Fruit fly (Drosophila melanogaster) whole organism, embryonic: ENCODE data around the gene CG11951.

Source experiments
- Blimp-1 ChIP-seq: fragments of 200-800 bp; sonication (Bioruptor generic); optimal IDR thresholded peaks from 3 replicates; lab custom pipeline; 2018; ENCODE audit warnings: missing biosample characterization, missing genetic modification characterization, mild to moderate bottlenecking, moderate library complexity, missing genetic modification reagents
- BtbVII ChIP-seq: fragments of 200-800 bp; sonication (Bioruptor generic); optimal IDR thresholded peaks from 3 replicates; lab custom pipeline; 2017; ENCODE audit warnings: missing biosample characterization, mild to moderate bottlenecking, missing genetic modification characterization
- CG10979 ChIP-seq: fragments of 200-800 bp; sonication (Bioruptor generic); optimal IDR thresholded peaks from 2 replicates; lab custom pipeline; 2018; ENCODE audit warnings: missing biosample characterization, mild to moderate bottlenecking, missing genetic modification characterization, moderate library complexity
- CG13287 ChIP-seq: fragments of 200-800 bp; sonication (Bioruptor generic); IDR thresholded peaks from 2 replicates; pipeline ENCODE4 v1.3.6; 2022; ENCODE audit warnings: missing biosample characterization, missing genetic modification characterization; ENCODE audit not compliant: partially characterized antibody
- CG13624 ChIP-seq: fragments of 200-800 bp; sonication (Bioruptor generic); optimal IDR thresholded peaks from 2 replicates; lab custom pipeline; 2016; ENCODE audit warnings: missing biosample characterization, missing genetic modification characterization
- CG14710 ChIP-seq: fragments of 200-800 bp; sonication (Bioruptor generic); optimal IDR thresholded peaks from 3 replicates; lab custom pipeline; 2019; ENCODE audit warnings: missing biosample characterization, mild to moderate bottlenecking, missing genetic modification characterization, moderate library complexity
- CG16813 ChIP-seq: fragments of 200-800 bp; sonication (Bioruptor generic); IDR thresholded peaks from 3 replicates; pipeline ENCODE4 v1.3.6; 2022; ENCODE audit warnings: missing biosample characterization, missing genetic modification characterization; ENCODE audit not compliant: partially characterized antibody
- CG2678 ChIP-seq: fragments of 200-800 bp; sonication (Bioruptor generic); optimal IDR thresholded peaks from 3 replicates; lab custom pipeline; 2019; ENCODE audit warnings: missing biosample characterization, mild to moderate bottlenecking, missing genetic modification characterization, moderate library complexity
- CG4360 ChIP-seq: fragments of 200-800 bp; sonication (Bioruptor generic); IDR thresholded peaks from 2 replicates; pipeline ENCODE4 v1.3.6; 2022; ENCODE audit warnings: missing biosample characterization, missing genetic modification characterization
- CG6272 ChIP-seq: fragments of 200-800 bp; sonication (Bioruptor generic); IDR thresholded peaks from 2 replicates; pipeline ENCODE4 v1.3.6; 2022; ENCODE audit warnings: missing biosample characterization, missing genetic modification characterization
- CG8281 ChIP-seq: fragments of 200-800 bp; sonication (Bioruptor generic); optimal IDR thresholded peaks from 2 replicates; lab custom pipeline; 2018; ENCODE audit warnings: missing biosample characterization, mild to moderate bottlenecking, missing genetic modification characterization, moderate library complexity
- Dll ChIP-seq: fragments of 200-800 bp; sonication (Bioruptor generic); IDR thresholded peaks from 4 replicates; pipeline ENCODE4 v1.3.6; 2022; ENCODE audit warnings: missing biosample characterization, missing genetic modification characterization; ENCODE audit not compliant: partially characterized antibody
- Drgx ChIP-seq: fragments of 200-800 bp; sonication (Bioruptor generic); IDR thresholded peaks from 2 replicates; pipeline ENCODE4 v1.3.6; 2022; ENCODE audit warnings: missing biosample characterization, missing genetic modification characterization
- Fer3 ChIP-seq: fragments of 200-800 bp; sonication (Bioruptor generic); optimal IDR thresholded peaks from 2 replicates; lab custom pipeline; 2018; ENCODE audit warnings: missing biosample characterization, mild to moderate bottlenecking, missing genetic modification characterization, moderate library complexity
- HLH3B ChIP-seq: fragments of 200-800 bp; sonication (Bioruptor generic); IDR thresholded peaks from 2 replicates; pipeline ENCODE4 v1.3.6; 2022; ENCODE audit warnings: missing biosample characterization, missing genetic modification characterization
- Hr51 ChIP-seq, 2 experiments: fragments of 200-800 bp; sonication (Bioruptor generic); optimal IDR thresholded peaks; 2 replicates in 1 of 2; 3 replicates in 1 of 2; lab custom pipeline; 2016 to 2018; ENCODE audit warnings: missing biosample characterization in 2 of 2, missing genetic modification characterization in 2 of 2, mild to moderate bottlenecking in 1 of 2, moderate library complexity in 1 of 2
- Lim3 ChIP-seq: fragments of 200-800 bp; sonication (Bioruptor generic); IDR thresholded peaks from 2 replicates; pipeline ENCODE4 v1.3.6; 2022; ENCODE audit warnings: missing biosample characterization, missing genetic modification characterization
- Mrtf ChIP-seq: fragments of 200-800 bp; sonication (Bioruptor generic); IDR thresholded peaks from 3 replicates; pipeline ENCODE4 v1.3.6; 2022; ENCODE audit warnings: missing biosample characterization, missing genetic modification characterization
- PHDP ChIP-seq: fragments of 200-800 bp; sonication (Bioruptor generic); optimal IDR thresholded peaks from 3 replicates; lab custom pipeline; 2018; ENCODE audit warnings: missing biosample characterization, mild to moderate bottlenecking, missing genetic modification characterization, moderate library complexity
- Pdp1 ChIP-seq, 2 experiments: fragments of 200-800 bp; sonication (Bioruptor generic); optimal IDR thresholded peaks; 3 replicates each; lab custom pipeline; 2016; ENCODE audit warnings: missing biosample characterization in 2 of 2, missing genetic modification characterization in 2 of 2, mild to moderate bottlenecking in 1 of 2, moderate library complexity in 1 of 2
- Spps ChIP-seq: fragments of 200-800 bp; sonication (Bioruptor generic); optimal IDR thresholded peaks from 2 replicates; lab custom pipeline; 2018; ENCODE audit warnings: missing biosample characterization, mild to moderate bottlenecking, missing genetic modification characterization
- Trl ChIP-seq, 3 experiments: fragments of >200 bp in 2 of 3; fragments of 200-800 bp in 1 of 3; sonication (Bioruptor generic) in 1 of 3; optimal IDR thresholded peaks; 2 replicates in 1 of 3; 3 replicates in 2 of 3; lab custom pipeline; 2016 to 2017; ENCODE audit warnings: missing biosample characterization in 1 of 3, missing genetic modification characterization in 1 of 3
- amos ChIP-seq: fragments of 200-800 bp; sonication (Bioruptor generic); IDR thresholded peaks from 2 replicates; pipeline ENCODE4 v1.3.6; 2022; ENCODE audit warnings: missing biosample characterization, missing genetic modification characterization; ENCODE audit not compliant: partially characterized antibody
- bcd ChIP-seq: fragments of 200-800 bp; sonication (Bioruptor generic); optimal IDR thresholded peaks from 2 replicates; lab custom pipeline; 2017; ENCODE audit warnings: missing biosample characterization, mild to moderate bottlenecking, missing genetic modification characterization
- bsh ChIP-seq, 2 experiments: fragments of 200-800 bp; sonication (Bioruptor generic); optimal IDR thresholded peaks; 2 replicates each; lab custom pipeline; 2017 to 2018; ENCODE audit warnings: mild to moderate bottlenecking in 2 of 2, missing biosample characterization in 2 of 2, missing genetic modification characterization in 2 of 2, moderate library complexity in 1 of 2
- btn ChIP-seq: fragments of 200-800 bp; sonication (Bioruptor generic); optimal IDR thresholded peaks from 2 replicates; lab custom pipeline; 2016; ENCODE audit warnings: missing biosample characterization, missing genetic modification characterization
- chinmo ChIP-seq: fragments of 200-800 bp; sonication (Bioruptor generic); IDR thresholded peaks from 4 replicates; pipeline ENCODE4 v1.3.6; 2022; ENCODE audit warnings: missing biosample characterization, missing genetic modification characterization; ENCODE audit not compliant: partially characterized antibody
- chm ChIP-seq: fragments of 200-800 bp; sonication (Bioruptor generic); IDR thresholded peaks from 2 replicates; pipeline ENCODE4 v1.3.6; 2022; ENCODE audit warnings: missing biosample characterization, missing genetic modification characterization
- corto ChIP-seq: fragments of 200-800 bp; sonication (Bioruptor generic); optimal IDR thresholded peaks from 2 replicates; lab custom pipeline; 2016; ENCODE audit warnings: missing biosample characterization, mild to moderate bottlenecking, missing genetic modification characterization, moderate library complexity
- crc ChIP-seq: fragments of 200-800 bp; sonication (Bioruptor generic); optimal IDR thresholded peaks from 2 replicates; lab custom pipeline; 2016; ENCODE audit warnings: missing biosample characterization, missing genetic modification characterization
- fd102C ChIP-seq: fragments of 200-800 bp; sonication (Bioruptor generic); optimal IDR thresholded peaks from 2 replicates; lab custom pipeline; 2018; ENCODE audit warnings: missing biosample characterization, mild to moderate bottlenecking, missing genetic modification characterization, moderate library complexity
- fd96Cb ChIP-seq: fragments of 200-800 bp; sonication (Bioruptor generic); optimal IDR thresholded peaks from 2 replicates; lab custom pipeline; 2018; ENCODE audit warnings: missing biosample characterization, mild to moderate bottlenecking, missing genetic modification characterization, moderate library complexity
- grn ChIP-seq: fragments of 200-800 bp; sonication (Bioruptor generic); optimal IDR thresholded peaks from 3 replicates; lab custom pipeline; 2017; ENCODE audit warnings: missing biosample characterization, missing genetic modification characterization
- kni ChIP-seq: fragments of 200-800 bp; sonication (Bioruptor generic); optimal IDR thresholded peaks from 3 replicates; lab custom pipeline; 2017; ENCODE audit warnings: mild to moderate bottlenecking, missing biosample characterization, missing genetic modification reagents, missing genetic modification characterization
- lbe ChIP-seq: fragments of 200-800 bp; sonication (Bioruptor generic); optimal IDR thresholded peaks from 2 replicates; lab custom pipeline; 2016; ENCODE audit warnings: missing biosample characterization, mild to moderate bottlenecking, missing genetic modification characterization
- lov ChIP-seq, 2 experiments: fragments of 200-800 bp in 1 of 2; fragments of >200 bp in 1 of 2; sonication (Bioruptor generic) in 1 of 2; IDR thresholded peaks in 1 of 2; optimal IDR thresholded peaks in 1 of 2; 2 replicates in 1 of 2; 3 replicates in 1 of 2; pipeline versions ENCODE4 v1.3.6 to Lab custom; 2017 to 2022; ENCODE audit warnings: missing biosample characterization in 1 of 2, missing genetic modification characterization in 1 of 2
- nom ChIP-seq: fragments of 200-800 bp; sonication (Bioruptor generic); optimal IDR thresholded peaks from 2 replicates; lab custom pipeline; 2017; ENCODE audit warnings: missing biosample characterization, missing genetic modification characterization, mild to moderate bottlenecking, moderate library complexity, missing genetic modification reagents
- pros ChIP-seq: fragments of 200-800 bp; sonication (Bioruptor generic); optimal IDR thresholded peaks from 3 replicates; lab custom pipeline; 2019; ENCODE audit warnings: missing biosample characterization, mild to moderate bottlenecking, missing genetic modification characterization, moderate library complexity
- pzg ChIP-seq: fragments of 200-800 bp; sonication (Bioruptor generic); optimal IDR thresholded peaks from 3 replicates; lab custom pipeline; 2018; ENCODE audit warnings: missing biosample characterization, mild to moderate bottlenecking, missing genetic modification characterization, moderate library complexity
- sens ChIP-seq: fragments of 200-800 bp; sonication (Bioruptor generic); peaks from one replicate; lab custom pipeline; 2016; ENCODE audit warnings: missing biosample characterization, missing genetic modification characterization
- sna ChIP-seq: fragments of 200-800 bp; sonication (Bioruptor generic); IDR thresholded peaks from 2 replicates; pipeline ENCODE4 v1.3.6; 2022; ENCODE audit warnings: missing biosample characterization, missing genetic modification characterization; ENCODE audit not compliant: partially characterized antibody
- so ChIP-seq: fragments of 200-800 bp; sonication (Bioruptor generic); IDR thresholded peaks from 3 replicates; pipeline ENCODE4 v1.3.6; 2022; ENCODE audit warnings: missing biosample characterization, missing genetic modification characterization
- z ChIP-seq: fragments of 200-800 bp; sonication (Bioruptor generic); IDR thresholded peaks from 3 replicates; pipeline ENCODE4 v1.3.6; 2022; ENCODE audit warnings: missing biosample characterization, missing genetic modification characterization
- zen2 ChIP-seq: fragments of 200-800 bp; sonication (Bioruptor generic); IDR thresholded peaks from 3 replicates; pipeline ENCODE4 v1.3.6; 2022; ENCODE audit warnings: missing biosample characterization, missing genetic modification characterization; ENCODE audit not compliant: partially characterized antibody

Gene CG11951

dm6 chr3R:29254383-29254782, 15.9 kb upstream of the CG11951 start:
- TF ChIP-seq CG8281 (no peak), z (GFP tag; lab: Robert Waterston, UW) (no peak), lbe (peak; percentile 71), Blimp-1 (GFP tag; lab: Kevin White, UChicago) (peak; percentile 72), nom (GFP tag; lab: Kevin White, UChicago) (peak; percentile 98), corto (peak; percentile 10), Drgx (GFP tag; lab: Robert Waterston, UW) (peak; percentile 24; the same call in 1 of the 2 replicates), Fer3 (tag; lab: Kevin White, UChicago) (no peak), bsh (GFP tag; optimal IDR thresholded peaks at IDR 0.05; lab: Kevin White, UChicago) (peak in 1 of 2 experiments; percentile 9)

dm6 chr3R:29253874-29254273, 15.4 kb upstream of the CG11951 start:
- 0 out of 2 replicates have a peak, but pooled peaks have one; percentile 18 for TF ChIP-seq amos (GFP tag; lab: Robert Waterston, UW)
- TF ChIP-seq pros (GFP tag; lab: Kevin White, UChicago) = peak; percentile 57
- peak; percentile 32; the same call in 1 of the 2 replicates for TF ChIP-seq chm (GFP tag; lab: Robert Waterston, UW)
- peak in 1 of 2 experiments; percentile 55 for TF ChIP-seq Trl (optimal IDR thresholded peaks at IDR 0.05; lab: Kevin White, UChicago)
- no peak for TF ChIP-seq Trl (GFP tag; optimal IDR thresholded peaks at IDR 0.05; lab: Kevin White, UChicago)
- no peak for TF ChIP-seq crc (GFP tag; lab: Kevin White, UChicago)
- TF ChIP-seq lov (optimal IDR thresholded peaks at IDR 0.05; lab: Kevin White, UChicago) = no peak
- 0 out of 3 replicates have a peak, but pooled peaks have one; percentile 19 for TF ChIP-seq lov (GFP tag; IDR thresholded peaks at IDR 0.05; lab: Robert Waterston, UW)
- peak; percentile 71 for TF ChIP-seq CG4360 (GFP tag; lab: Robert Waterston, UW)
- peak; percentile 16 for TF ChIP-seq sens (GFP tag; lab: Kevin White, UChicago)
- no peak for TF ChIP-seq Spps (tag; lab: Kevin White, UChicago)

dm6 chr3R:29251418-29251817, 12.9 kb upstream of the CG11951 start:
- TF ChIP-seq Mrtf (GFP tag; lab: Robert Waterston, UW) = no peak
- no peak for TF ChIP-seq BtbVII (GFP tag; lab: Kevin White, UChicago)
- no peak for TF ChIP-seq PHDP (tag; lab: Kevin White, UChicago)
- peak; percentile 94 for TF ChIP-seq CG13287
- peak; percentile 29; the same call in 1 of the 3 replicates for TF ChIP-seq so (GFP tag; lab: Robert Waterston, UW)
- no peak for TF ChIP-seq CG2678 (tag; lab: Kevin White, UChicago)
- TF ChIP-seq sna (GFP tag; lab: Robert Waterston, UW) = peak; percentile 90
- peak; percentile 93 for TF ChIP-seq Dll (GFP tag; lab: Robert Waterston, UW)
- TF ChIP-seq Hr51 (GFP tag; optimal IDR thresholded peaks at IDR 0.05; lab: Kevin White, UChicago) = peak in 1 of 2 experiments; percentile 7
- 0 out of 2 replicates have a peak, but pooled peaks have one; percentile 5 for TF ChIP-seq HLH3B (GFP tag; lab: Robert Waterston, UW)
- TF ChIP-seq btn (GFP tag; lab: Kevin White, UChicago) = no peak
- peak; percentile 11 for TF ChIP-seq lbe
- TF ChIP-seq CG10979 = peak; percentile 8
- TF ChIP-seq zen2 (GFP tag; lab: Robert Waterston, UW) = peak; percentile 71; the same call in 2 of the 3 replicates
- peak; percentile 1 for TF ChIP-seq fd102C
- no peak for TF ChIP-seq Lim3 (GFP tag; lab: Robert Waterston, UW)
- TF ChIP-seq grn = no peak
- TF ChIP-seq chinmo (GFP tag; lab: Robert Waterston, UW) = peak; percentile 71; the same call in 2 of the 4 replicates
- peak; percentile 36 for TF ChIP-seq CG14710 (tag; lab: Kevin White, UChicago)
- TF ChIP-seq CG6272 (GFP tag; lab: Robert Waterston, UW) = peak; percentile 30; the same call in 1 of the 2 replicates
- TF ChIP-seq Pdp1 (GFP tag; optimal IDR thresholded peaks at IDR 0.05; lab: Kevin White, UChicago) = peak in 1 of 2 experiments; percentile 4
- no peak for TF ChIP-seq kni (GFP tag; lab: Kevin White, UChicago)
- TF ChIP-seq pzg (GFP tag; lab: Kevin White, UChicago) = peak; percentile 33
- TF ChIP-seq fd96Cb (tag; lab: Kevin White, UChicago) = no peak
- TF ChIP-seq bcd (GFP tag; lab: Kevin White, UChicago) = no peak
- TF ChIP-seq CG16813 = peak; percentile 68
- TF ChIP-seq CG13624 = peak; percentile 37
